Worm (Caenorhabditis elegans): ENCODE measurements around the gene F39E9.6.
A peak's percentile ranks its signal among the peaks of the same experiment; 100 is the strongest.

F39E9.6 gene

ce11 chrII:3327104-3327503 lies 13.8 kb upstream of the F39E9.6 start, which contains the start of gene Y46D2A.3:
TSS of gene Y46D2A.3 (minus strand) at chrII:3327204.
- no peak for TF ChIP-seq Y95B8A.8 (GFP tag; IDR thresholded peaks at IDR 0.05)
- TF ChIP-seq aptf-2 (GFP tag; conservative IDR thresholded peaks at IDR 0.05), result no peak
- no peak for TF ChIP-seq nhr-179 (tag; optimal IDR thresholded peaks at IDR 0.05)
- no peak for TF ChIP-seq dox-1 (GFP tag; IDR thresholded peaks at IDR 0.05)
- TF ChIP-seq Y56A3A.18 (GFP tag; IDR thresholded peaks at IDR 0.05), result no peak
- no peak for TF ChIP-seq K12H6.12 (tag; optimal IDR thresholded peaks at IDR 0.05)
- no peak for TF ChIP-seq bed-1 (GFP tag; IDR thresholded peaks at IDR 0.05)
- no peak for TF ChIP-seq egrh-3 (GFP tag; IDR thresholded peaks at IDR 0.05)
- no peak for TF ChIP-seq hrde-1 (tag; optimal IDR thresholded peaks at IDR 0.05; ENCODE audit: borderline replicate concordance)
- no peak for TF ChIP-seq mel-28 (tag; optimal IDR thresholded peaks at IDR 0.05; ENCODE audit: borderline replicate concordance)
- no peak for TF ChIP-seq gei-17 (GFP tag; optimal IDR thresholded peaks at IDR 0.05)

- TF ChIP-seq B0261.1 (tag; optimal IDR thresholded peaks at IDR 0.05), result no peak
Observed at ce11 chrII:3323179-3323578, 9.8 kb upstream of the F39E9.6 start, which contains the start of gene Y46D2A.2. TSS of gene Y46D2A.2 (minus strand) at chrII:3323279.

ce11 chrII:3322257-3322656 lies 8.9 kb upstream of the F39E9.6 start, which contains the start of gene Y46D2A.1:
TSS of gene Y46D2A.1 (plus strand) at chrII:3322557.
- TF ChIP-seq lin-35 (GFP tag; optimal IDR thresholded peaks at IDR 0.05) (no peak), rpc-1 (optimal IDR thresholded peaks at IDR 0.05) (no peak), rpc-1 (tag; optimal IDR thresholded peaks at IDR 0.05) (no peak), nhr-90 (tag; optimal IDR thresholded peaks at IDR 0.05) (no peak), Y79H2A.3 (GFP tag; conservative IDR thresholded peaks at IDR 0.05) (no peak), ztf-22 (GFP tag; optimal IDR thresholded peaks at IDR 0.05) (no peak), bed-2 (GFP tag; IDR thresholded peaks at IDR 0.05) (no peak)

ce11 chrII:3318839-3319238 lies 5.5 kb upstream of the F39E9.6 start:
- TF ChIP-seq Y53F4B.3 (GFP tag; IDR thresholded peaks at IDR 0.05) (no peak), nhr-80 (tag; optimal IDR thresholded peaks at IDR 0.05) (peak; percentile 29)

ce11 chrII:3310957-3311657 lies 2.2 kb downstream of the F39E9.6 start:
- TF ChIP-seq rpc-1 (optimal IDR thresholded peaks at IDR 0.05), result peak; percentile 31
- TF ChIP-seq rpc-1 (tag; optimal IDR thresholded peaks at IDR 0.05), result peak; percentile 73
- TF ChIP-seq F49E8.2 (tag; optimal IDR thresholded peaks at IDR 0.05; ENCODE audit: insufficient read depth), result no peak
- TF ChIP-seq snpc-1.1 (tag; optimal IDR thresholded peaks at IDR 0.05; ENCODE audit: insufficient read depth), result no peak
- TF ChIP-seq nhr-80 (tag; optimal IDR thresholded peaks at IDR 0.05), result peak; percentile 41
- TF ChIP-seq K11D2.4 (GFP tag; IDR thresholded peaks at IDR 0.05), result no peak
- peak; percentile 65 for TF ChIP-seq tbp1 (GFP tag; optimal IDR thresholded peaks at IDR 0.05)
- TF ChIP-seq hlh-26 (GFP tag; conservative IDR thresholded peaks at IDR 0.05), result no peak
- no peak for TF ChIP-seq Y53G8AR.9 (GFP tag; conservative IDR thresholded peaks at IDR 0.05)
- peak; percentile 19 for TF ChIP-seq B0261.1 (tag; optimal IDR thresholded peaks at IDR 0.05)
- TF ChIP-seq lin-54 (GFP tag; optimal IDR thresholded peaks at IDR 0.05), result no peak
- peak; percentile 4 for TF ChIP-seq him-1 (tag; optimal IDR thresholded peaks at IDR 0.05)
- no peak for TF ChIP-seq dox-1 (GFP tag; IDR thresholded peaks at IDR 0.05)
- TF ChIP-seq C17E4.6 (GFP tag; IDR thresholded peaks at IDR 0.05), result no peak
- TF ChIP-seq F23B12.7 (tag; optimal IDR thresholded peaks at IDR 0.05; ENCODE audit: insufficient read depth), result no peak
- TF ChIP-seq nhr-120 (GFP tag; IDR thresholded peaks at IDR 0.05), result no peak
- TF ChIP-seq K12H6.12 (tag; optimal IDR thresholded peaks at IDR 0.05), result no peak
- TF ChIP-seq mes-4 (tag; optimal IDR thresholded peaks at IDR 0.05), result no peak
- no peak for TF ChIP-seq pha-4 (tag; optimal IDR thresholded peaks at IDR 0.05)
- TF ChIP-seq ccch-3 (GFP tag; optimal IDR thresholded peaks at IDR 0.05), result no peak

Data from whole organism, young adult.